Fruit fly (Drosophila melanogaster) whole organism: ENCODE results near the gene MED28.

Experiments
- CG8478 ChIP-seq: fragments of >200 bp; optimal IDR thresholded peaks from 2 replicates; lab custom pipeline; 2018; ENCODE audit warnings: inconsistent platforms
- EcR ChIP-seq, 2 experiments: fragments of >200 bp; optimal IDR thresholded peaks; 2 replicates each; lab custom pipeline; 2017; ENCODE audit warnings: missing biosample characterization in 2 of 2, missing genetic modification characterization in 2 of 2, missing genetic modification reagents in 2 of 2
- pan ChIP-seq: fragments of >200 bp; optimal IDR thresholded peaks from 2 replicates; lab custom pipeline; 2017
- psq ChIP-seq: fragments of >200 bp; optimal IDR thresholded peaks from 2 replicates; lab custom pipeline; 2017
- usp ChIP-seq: fragments of >200 bp; optimal IDR thresholded peaks from 2 replicates; lab custom pipeline; 2017; ENCODE audit warnings: missing biosample characterization, missing genetic modification characterization, mixed read lengths

DNA sequence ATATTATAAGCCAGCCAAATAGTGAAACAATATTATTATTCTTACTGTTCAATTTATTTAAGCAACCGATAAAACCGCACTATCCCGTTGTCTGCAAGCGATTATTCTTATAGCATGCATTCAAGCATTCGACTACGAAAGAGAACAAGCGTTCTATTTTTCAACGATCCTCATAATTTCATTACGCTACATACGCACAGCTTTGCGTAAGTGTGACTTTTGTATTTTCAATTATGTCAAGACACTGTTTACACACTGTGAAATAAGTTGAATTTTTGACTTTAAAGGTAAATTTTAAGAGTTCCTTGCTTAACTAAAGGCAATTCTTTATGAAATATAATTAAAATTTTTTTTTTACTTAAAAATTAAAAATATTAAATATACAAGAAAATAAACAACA, 18.3 kb downstream of the MED28 start, which contains the start of gene CG33494:
- no peak for TF ChIP-seq CG8478 (lab: Kevin White, UChicago)
- TF ChIP-seq pan (lab: Kevin White, UChicago): no peak
- TF ChIP-seq EcR (GFP tag; optimal IDR thresholded peaks at IDR 0.05; lab: Kevin White, UChicago): no peak
- TF ChIP-seq usp (GFP tag; lab: Kevin White, UChicago): no peak
- no peak for TF ChIP-seq psq
